Fruit fly (Drosophila melanogaster) whole organism, embryonic: ENCODE measurements around the gene COX7B.

ENCODE experiments used
- B-H1 ChIP-seq: fragments of 200-800 bp; sonication (Bioruptor generic); IDR thresholded peaks from 3 replicates; pipeline ENCODE4 v1.3.6; 2022; ENCODE audit warnings: missing biosample characterization, missing genetic modification characterization
- CG10321 ChIP-seq: fragments of 200-800 bp; sonication (Bioruptor generic); IDR thresholded peaks from 2 replicates; pipeline ENCODE4 v1.3.6; 2022; ENCODE audit warnings: missing biosample characterization, missing genetic modification characterization
- CG10462 ChIP-seq: fragments of 200-800 bp; sonication (Bioruptor generic); optimal IDR thresholded peaks from 2 replicates; lab custom pipeline; 2016; ENCODE audit warnings: missing biosample characterization, missing genetic modification characterization
- CG10979 ChIP-seq: fragments of 200-800 bp; sonication (Bioruptor generic); optimal IDR thresholded peaks from 2 replicates; lab custom pipeline; 2018; ENCODE audit warnings: missing biosample characterization, mild to moderate bottlenecking, missing genetic modification characterization, moderate library complexity
- CG11247 ChIP-seq: fragments of 200-800 bp; sonication (Bioruptor generic); IDR thresholded peaks from 2 replicates; pipeline ENCODE4 v1.3.6; 2022; ENCODE audit warnings: missing biosample characterization, missing genetic modification characterization
- CG12071 ChIP-seq: fragments of 200-800 bp; sonication (Bioruptor generic); optimal IDR thresholded peaks from 3 replicates; lab custom pipeline; 2018; ENCODE audit warnings: missing biosample characterization, mild to moderate bottlenecking, missing genetic modification characterization
- CG12769 ChIP-seq: fragments of 200-800 bp; sonication (Bioruptor generic); optimal IDR thresholded peaks from 2 replicates; lab custom pipeline; 2019; ENCODE audit warnings: missing biosample characterization, mild to moderate bottlenecking, missing genetic modification characterization, moderate library complexity
- CG13775 ChIP-seq: fragments of 200-800 bp; sonication (Bioruptor generic); optimal IDR thresholded peaks from 3 replicates; lab custom pipeline; 2017; ENCODE audit warnings: missing biosample characterization, mild to moderate bottlenecking, missing genetic modification characterization
- CG15479 ChIP-seq: fragments of 200-800 bp; sonication (Bioruptor generic); optimal IDR thresholded peaks from 3 replicates; lab custom pipeline; 2019; ENCODE audit warnings: missing biosample characterization, mild to moderate bottlenecking, missing genetic modification characterization, moderate library complexity
- CG15601 ChIP-seq: fragments of 200-800 bp; sonication (Bioruptor generic); optimal IDR thresholded peaks from 3 replicates; lab custom pipeline; 2019; ENCODE audit warnings: missing biosample characterization, mild to moderate bottlenecking, missing genetic modification characterization, moderate library complexity
- CG17361 ChIP-seq: fragments of 200-800 bp; sonication (Bioruptor generic); IDR thresholded peaks from 3 replicates; pipeline ENCODE4 v1.3.6; 2022; ENCODE audit warnings: missing biosample characterization, missing genetic modification characterization
- CG17829 ChIP-seq: fragments of 200-800 bp; optimal IDR thresholded peaks from 2 replicates; lab custom pipeline; 2019; ENCODE audit warnings: missing biosample characterization, mild to moderate bottlenecking, missing genetic modification characterization, moderate library complexity
- CG18619 ChIP-seq: fragments of 200-800 bp; sonication (Bioruptor generic); optimal IDR thresholded peaks from 3 replicates; lab custom pipeline; 2017; ENCODE audit warnings: missing biosample characterization, mild to moderate bottlenecking, missing genetic modification characterization
- CG2120 ChIP-seq: fragments of 200-800 bp; sonication (Bioruptor generic); optimal IDR thresholded peaks from 3 replicates; lab custom pipeline; 2016; ENCODE audit warnings: missing biosample characterization, missing genetic modification characterization
- CG33557 ChIP-seq: fragments of 200-800 bp; sonication (Bioruptor generic); optimal IDR thresholded peaks from 2 replicates; lab custom pipeline; 2019; ENCODE audit warnings: missing biosample characterization, mild to moderate bottlenecking, missing genetic modification characterization, moderate library complexity
- CG34224 ChIP-seq: fragments of 200-800 bp; sonication (Bioruptor generic); IDR thresholded peaks from 3 replicates; pipeline ENCODE4 v1.3.6; 2022; ENCODE audit warnings: missing biosample characterization, missing genetic modification characterization; ENCODE audit not compliant: partially characterized antibody
- CG4360 ChIP-seq: fragments of 200-800 bp; sonication (Bioruptor generic); IDR thresholded peaks from 2 replicates; pipeline ENCODE4 v1.3.6; 2022; ENCODE audit warnings: missing biosample characterization, missing genetic modification characterization
- CG5953 ChIP-seq: fragments of 200-800 bp; sonication (Bioruptor generic); IDR thresholded peaks from 2 replicates; pipeline ENCODE4 v1.3.6; 2022; ENCODE audit warnings: missing biosample characterization, missing genetic modification characterization
- CG6272 ChIP-seq: fragments of 200-800 bp; sonication (Bioruptor generic); IDR thresholded peaks from 2 replicates; pipeline ENCODE4 v1.3.6; 2022; ENCODE audit warnings: missing biosample characterization, missing genetic modification characterization
- CG7271 ChIP-seq: fragments of 200-800 bp; sonication (Bioruptor generic); optimal IDR thresholded peaks from 2 replicates; lab custom pipeline; 2018; ENCODE audit warnings: missing biosample characterization, mild to moderate bottlenecking, missing genetic modification characterization, moderate library complexity
- CG7745 ChIP-seq: fragments of 200-800 bp; sonication (Bioruptor generic); optimal IDR thresholded peaks from 2 replicates; lab custom pipeline; 2018; ENCODE audit warnings: missing biosample characterization, mild to moderate bottlenecking, missing genetic modification characterization, moderate library complexity
- CG7928 ChIP-seq: fragments of 200-800 bp; sonication (Bioruptor generic); optimal IDR thresholded peaks from 2 replicates; lab custom pipeline; 2017; ENCODE audit warnings: missing biosample characterization, mild to moderate bottlenecking, missing genetic modification characterization
- CG8924 ChIP-seq: fragments of 200-800 bp; optimal IDR thresholded peaks from 3 replicates; lab custom pipeline; 2019; ENCODE audit warnings: missing biosample characterization, mild to moderate bottlenecking, missing genetic modification characterization, moderate library complexity
- CG9727 ChIP-seq: fragments of 200-800 bp; sonication (Bioruptor generic); optimal IDR thresholded peaks from 3 replicates; lab custom pipeline; 2017; ENCODE audit warnings: missing biosample characterization, mild to moderate bottlenecking, missing genetic modification characterization
- CrebB ChIP-seq: fragments of 200-800 bp; sonication (Bioruptor generic); optimal IDR thresholded peaks from 3 replicates; lab custom pipeline; 2018; ENCODE audit warnings: missing biosample characterization, mild to moderate bottlenecking, missing genetic modification characterization
- Dbx ChIP-seq: fragments of 200-800 bp; sonication (Bioruptor generic); IDR thresholded peaks from 3 replicates; pipeline ENCODE4 v1.3.6; 2022; ENCODE audit warnings: missing biosample characterization, missing genetic modification characterization
- GATAe ChIP-seq: fragments of 200-800 bp; sonication (Bioruptor generic); conservative IDR thresholded peaks from 2 replicates; pipeline ENCODE4 v1.3.6; 2022; ENCODE audit warnings: missing biosample characterization, missing genetic modification characterization
- Hmx ChIP-seq: fragments of 200-800 bp; sonication (Bioruptor generic); optimal IDR thresholded peaks from 2 replicates; lab custom pipeline; 2016; ENCODE audit warnings: missing biosample characterization, missing genetic modification characterization
- Max ChIP-seq: fragments of 200-800 bp; sonication (Bioruptor generic); optimal IDR thresholded peaks from 2 replicates; lab custom pipeline; 2016; ENCODE audit warnings: missing biosample characterization, mild to moderate bottlenecking, missing genetic modification characterization
- Ptx1 ChIP-seq: fragments of 200-800 bp; sonication (Bioruptor generic); IDR thresholded peaks from 2 replicates; pipeline ENCODE4 v1.3.6; 2022; ENCODE audit warnings: missing biosample characterization, missing genetic modification characterization
- Sox100B ChIP-seq: fragments of 200-800 bp; sonication (Bioruptor generic); optimal IDR thresholded peaks from 3 replicates; lab custom pipeline; 2018; ENCODE audit warnings: missing biosample characterization, mild to moderate bottlenecking, missing genetic modification characterization
- Trl ChIP-seq, 3 experiments: fragments of >200 bp in 2 of 3; fragments of 200-800 bp in 1 of 3; sonication (Bioruptor generic) in 1 of 3; optimal IDR thresholded peaks; 2 replicates in 1 of 3; 3 replicates in 2 of 3; lab custom pipeline; 2016 to 2017; ENCODE audit warnings: missing biosample characterization in 1 of 3, missing genetic modification characterization in 1 of 3
- abd-A ChIP-seq: fragments of 200-800 bp; sonication (Bioruptor generic); optimal IDR thresholded peaks from 3 replicates; lab custom pipeline; 2019; ENCODE audit warnings: missing biosample characterization, mild to moderate bottlenecking, missing genetic modification characterization, moderate library complexity
- aop ChIP-seq: fragments of 200-800 bp; sonication (Bioruptor generic); IDR thresholded peaks from 2 replicates; pipeline ENCODE4 v1.3.6; 2022; ENCODE audit warnings: missing biosample characterization, missing genetic modification characterization
- ase ChIP-seq: fragments of 200-800 bp; sonication (Bioruptor generic); IDR thresholded peaks from 3 replicates; pipeline ENCODE4 v1.3.6; 2022; ENCODE audit warnings: missing biosample characterization, missing genetic modification characterization
- dimm ChIP-seq: fragments of 200-800 bp; sonication (Bioruptor generic); IDR thresholded peaks from 2 replicates; pipeline ENCODE4 v1.3.6; 2022; ENCODE audit warnings: missing biosample characterization, missing genetic modification characterization
- disco-r ChIP-seq: fragments of 200-800 bp; sonication (Bioruptor generic); optimal IDR thresholded peaks from 2 replicates; lab custom pipeline; 2016; ENCODE audit warnings: missing biosample characterization, missing genetic modification characterization
- ham ChIP-seq: fragments of 200-800 bp; sonication (Bioruptor generic); IDR thresholded peaks from 2 replicates; pipeline ENCODE4 v1.3.6; 2022; ENCODE audit warnings: missing biosample characterization, missing genetic modification characterization
- hth ChIP-seq: fragments of >200 bp; optimal IDR thresholded peaks from 2 replicates; lab custom pipeline; 2017; ENCODE audit warnings: inconsistent platforms
- lola ChIP-seq, 3 experiments: fragments of >200 bp in 2 of 3; fragments of 200-800 bp in 1 of 3; sonication (Bioruptor generic) in 1 of 3; optimal IDR thresholded peaks; 2 replicates each; lab custom pipeline; 2017 to 2019; ENCODE audit warnings: missing biosample characterization in 3 of 3, missing genetic modification characterization in 3 of 3, mild to moderate bottlenecking in 1 of 3, moderate library complexity in 1 of 3
- mld ChIP-seq: fragments of 200-800 bp; sonication (Bioruptor generic); IDR thresholded peaks from 3 replicates; pipeline ENCODE4 v1.3.6; 2022; ENCODE audit warnings: missing biosample characterization, missing genetic modification characterization; ENCODE audit not compliant: partially characterized antibody
- oc ChIP-seq: fragments of 200-800 bp; sonication (Bioruptor generic); optimal IDR thresholded peaks from 2 replicates; lab custom pipeline; 2018; ENCODE audit warnings: missing biosample characterization, mild to moderate bottlenecking, missing genetic modification characterization, moderate library complexity
- ranshi ChIP-seq: fragments of 200-800 bp; sonication (Bioruptor generic); IDR thresholded peaks from 2 replicates; pipeline ENCODE4 v1.3.6; 2022; ENCODE audit warnings: missing biosample characterization, missing genetic modification characterization
- sob ChIP-seq: fragments of 200-800 bp; sonication (Bioruptor generic); IDR thresholded peaks from 2 replicates; pipeline ENCODE4 v1.3.6; 2022; ENCODE audit warnings: missing biosample characterization, missing genetic modification characterization
- stwl ChIP-seq: fragments of 200-800 bp; sonication (Bioruptor generic); optimal IDR thresholded peaks from 3 replicates; lab custom pipeline; 2018; ENCODE audit warnings: missing biosample characterization, mild to moderate bottlenecking, missing genetic modification characterization, moderate library complexity
- tap ChIP-seq: fragments of 200-800 bp; optimal IDR thresholded peaks from 3 replicates; lab custom pipeline; 2019; ENCODE audit warnings: missing biosample characterization, mild to moderate bottlenecking, missing genetic modification characterization, moderate library complexity
- tup ChIP-seq: fragments of 200-800 bp; sonication (Bioruptor generic); optimal IDR thresholded peaks from 2 replicates; lab custom pipeline; 2016; ENCODE audit warnings: missing biosample characterization, mild to moderate bottlenecking, missing genetic modification characterization, moderate library complexity
- unc-4 ChIP-seq: fragments of 200-800 bp; sonication (Bioruptor generic); IDR thresholded peaks from 2 replicates; pipeline ENCODE4 v1.3.6; 2022; ENCODE audit warnings: missing biosample characterization, missing genetic modification characterization; ENCODE audit not compliant: partially characterized antibody
- vfl ChIP-seq: fragments of 200-800 bp; sonication (Bioruptor generic); optimal IDR thresholded peaks from 2 replicates; lab custom pipeline; 2016; ENCODE audit warnings: missing biosample characterization, missing genetic modification characterization
- yki ChIP-seq: fragments of >200 bp; optimal IDR thresholded peaks from 3 replicates; lab custom pipeline; 2018
- zen ChIP-seq: fragments of 200-800 bp; sonication (Bioruptor generic); optimal IDR thresholded peaks from 3 replicates; lab custom pipeline; 2018; ENCODE audit warnings: missing biosample characterization, mild to moderate bottlenecking, missing genetic modification characterization, moderate library complexity

The COX7B gene

DNA sequence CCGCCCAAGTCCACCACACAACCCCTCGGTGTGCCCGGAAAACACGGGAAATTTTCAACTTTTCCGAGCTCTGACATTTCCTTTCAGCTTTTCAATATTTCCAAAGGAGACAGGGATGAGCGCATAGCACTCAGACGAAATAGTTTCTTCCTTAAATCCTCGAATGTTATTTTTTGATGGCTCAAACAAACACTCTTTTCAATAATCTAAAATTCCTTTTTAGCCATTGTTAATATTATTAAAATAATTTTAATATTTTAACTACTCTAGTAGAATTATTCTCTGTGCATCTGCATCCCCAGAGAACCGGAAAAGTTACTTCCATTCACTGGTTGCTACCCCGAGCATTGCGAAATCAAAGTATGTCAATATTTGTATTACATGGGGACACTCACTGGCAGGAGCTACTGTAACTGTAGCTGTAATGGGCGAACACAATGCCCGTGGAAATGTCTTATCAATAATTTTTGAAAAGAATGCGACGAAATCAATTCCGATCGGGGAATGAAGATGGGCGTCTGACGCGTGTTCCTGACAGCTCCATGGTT, 32.5 kb downstream of the COX7B start (continued):
- no peak for TF ChIP-seq CG4360 (GFP tag; lab: Robert Waterston, UW)
- no peak for TF ChIP-seq Dbx (GFP tag; lab: Robert Waterston, UW)
- peak; percentile 11 for TF ChIP-seq CG15601
- TF ChIP-seq CG10979 (tag; lab: Kevin White, UChicago), result peak; percentile 46
- no peak for TF ChIP-seq ase (GFP tag; lab: Robert Waterston, UW)
- TF ChIP-seq dimm (GFP tag; lab: Robert Waterston, UW), result no peak
- no peak for TF ChIP-seq sob
- TF ChIP-seq B-H1 (GFP tag; lab: Robert Waterston, UW), result no peak
- no peak for TF ChIP-seq CG13775 (GFP tag; lab: Kevin White, UChicago)
- TF ChIP-seq CG12769 (tag; lab: Kevin White, UChicago), result no peak
- TF ChIP-seq tap (tag; lab: Kevin White, UChicago), result peak; percentile 13
- no peak for TF ChIP-seq Trl (optimal IDR thresholded peaks at IDR 0.05; lab: Kevin White, UChicago)
- no peak for TF ChIP-seq Trl (GFP tag; optimal IDR thresholded peaks at IDR 0.05; lab: Kevin White, UChicago)
- TF ChIP-seq Sox100B (GFP tag; lab: Kevin White, UChicago), result peak; percentile 26
- peak; percentile 23 for TF ChIP-seq CG17829 (tag; lab: Kevin White, UChicago)
- TF ChIP-seq unc-4 (GFP tag; lab: Robert Waterston, UW), result no peak
- TF ChIP-seq CG9727, result peak; percentile 36
- TF ChIP-seq CG11247 (GFP tag; lab: Robert Waterston, UW), result no peak
- no peak for TF ChIP-seq zen (tag; lab: Kevin White, UChicago)
- TF ChIP-seq CG15479 (GFP tag; lab: Kevin White, UChicago), result no peak
- TF ChIP-seq hth (lab: Kevin White, UChicago), result no peak
- TF ChIP-seq disco-r (GFP tag; lab: Kevin White, UChicago), result no peak
- TF ChIP-seq mld, result no peak
- TF ChIP-seq aop (GFP tag; lab: Robert Waterston, UW), result no peak
- TF ChIP-seq CG7745, result no peak
- no peak for TF ChIP-seq tup
- TF ChIP-seq yki (lab: Kevin White, UChicago), result no peak
- no peak for TF ChIP-seq ham
- TF ChIP-seq CG17361 (GFP tag; lab: Robert Waterston, UW), result peak; percentile 34; the same call in 1 of the 3 replicates
- TF ChIP-seq Max (GFP tag; lab: Kevin White, UChicago), result no peak
- TF ChIP-seq CG2120 (GFP tag; lab: Kevin White, UChicago), result no peak
- no peak for TF ChIP-seq CG7928 (GFP tag; lab: Kevin White, UChicago)
- TF ChIP-seq CG18619, result no peak
- no peak for TF ChIP-seq GATAe (GFP tag; lab: Robert Waterston, UW)
- peak in 1 of 3 experiments; percentile 18 for TF ChIP-seq lola (GFP tag; optimal IDR thresholded peaks at IDR 0.05; lab: Kevin White, UChicago)
- TF ChIP-seq CG12071 (GFP tag; lab: Kevin White, UChicago), result no peak
- no peak for TF ChIP-seq CG10321 (GFP tag; lab: Robert Waterston, UW)
- peak; percentile 9 for TF ChIP-seq CG33557
- TF ChIP-seq abd-A, result no peak
- no peak for TF ChIP-seq stwl
- peak; percentile 28 for TF ChIP-seq CG8924 (tag; lab: Kevin White, UChicago)
- TF ChIP-seq vfl (GFP tag; lab: Kevin White, UChicago), result no peak
- TF ChIP-seq ranshi, result no peak
- no peak for TF ChIP-seq Ptx1 (GFP tag; lab: Robert Waterston, UW)
- TF ChIP-seq CG10462 (GFP tag; lab: Kevin White, UChicago), result no peak
- no peak for TF ChIP-seq oc
- no peak for TF ChIP-seq CG34224
- no peak for TF ChIP-seq CG7271 (tag; lab: Kevin White, UChicago)
- TF ChIP-seq Hmx (GFP tag; lab: Kevin White, UChicago), result no peak
- no peak for TF ChIP-seq CrebB (tag; lab: Kevin White, UChicago)
- 0 out of 2 replicates have a peak, but pooled peaks have one; percentile 24 for TF ChIP-seq CG5953 (GFP tag; lab: Robert Waterston, UW)
- no peak for TF ChIP-seq CG6272 (GFP tag; lab: Robert Waterston, UW)
